Worm (Caenorhabditis elegans) whole organism, early embryonic: ENCODE measurements around the gene srh-213.

Experiments
- F13C5.2 ChIP-seq: sonication (generic microtip); optimal IDR thresholded peaks from 2 replicates; lab custom pipeline; 2017; ENCODE audit warnings: mild to moderate bottlenecking, missing genetic modification characterization, inconsistent platforms, missing compliant biosample characterization
- ama-1 ChIP-seq: fragments of 150-350 bp; optimal IDR thresholded peaks from 2 replicates; lab custom pipeline; 2014
- ceh-13 ChIP-seq: fragments of 200-800 bp; sonication (Bioruptor generic); optimal IDR thresholded peaks from 2 replicates; lab custom pipeline; 2018; ENCODE audit warnings: mild to moderate bottlenecking, missing genetic modification characterization, missing compliant biosample characterization
- hmg-4 ChIP-seq: fragments of 200-800 bp; sonication (Bioruptor generic); optimal IDR thresholded peaks from 2 replicates; lab custom pipeline; 2018; ENCODE audit warnings: mild to moderate bottlenecking, missing genetic modification characterization, missing compliant biosample characterization
- hnd-1 ChIP-seq: sonication (generic microtip); optimal IDR thresholded peaks from 2 replicates; lab custom pipeline; 2016; ENCODE audit warnings: missing genetic modification characterization, missing compliant biosample characterization
- tbx-11 ChIP-seq: fragments of 200-800 bp; sonication (Bioruptor generic); IDR thresholded peaks from 2 replicates; pipeline ENCODE4 v1.3.6; 2022; ENCODE audit warnings: missing genetic modification characterization, missing compliant biosample characterization
- tra-4 ChIP-seq: sonication (generic microtip); optimal IDR thresholded peaks from 2 replicates; lab custom pipeline; 2017; ENCODE audit warnings: missing genetic modification characterization, missing compliant biosample characterization

ce11 chrV:3582086-3582485, 12.8 kb downstream of the srh-213 start:
- TF ChIP-seq ama-1 (lab: Kevin White, UChicago): no peak
- TF ChIP-seq hmg-4: no peak
- TF ChIP-seq ceh-13 (GFP tag; lab: Kevin White, UChicago): no peak
- no peak for TF ChIP-seq tbx-11 (GFP tag; lab: Robert Waterston, UW)
- TF ChIP-seq tra-4 (tag; lab: Kevin White, UChicago): no peak
- TF ChIP-seq F13C5.2 (tag; lab: Kevin White, UChicago): no peak
- no peak for TF ChIP-seq hnd-1 (tag; lab: Kevin White, UChicago)
